Worm (Caenorhabditis elegans): Measurements from ENCODE around the gene ham-3.

ham-3 gene

ce11 chrIII:10096525-10096972 is 24.0 kb upstream of the ham-3 start (continued):
- TF ChIP-seq nhr-80 (tag; optimal IDR thresholded peaks at IDR 0.05): peak; percentile 78
- no peak for TF ChIP-seq snpc-4 (GFP tag; optimal IDR thresholded peaks at IDR 0.05)
- peak in 3 of 4 experiments; percentile 24 to 48 (median 32) for TF ChIP-seq snpc-4 (tag; optimal IDR thresholded peaks at IDR 0.05)
- TF ChIP-seq let-526 (GFP tag; IDR thresholded peaks at IDR 0.05): peak; percentile 27; the same call in 1 of the 2 replicates
- no peak for TF ChIP-seq sdz-38 (tag; optimal IDR thresholded peaks at IDR 0.05)

ce11 chrIII:10097981-10098380 is 22.6 kb upstream of the ham-3 start, which contains the start of gene spop-1:
Gene spop-1, minus strand, starts transcription at chrIII:10098081.
- TF ChIP-seq K12H6.12 (tag; optimal IDR thresholded peaks at IDR 0.05): no peak
- TF ChIP-seq snpc-4 (GFP tag; optimal IDR thresholded peaks at IDR 0.05): no peak
- TF ChIP-seq snpc-4 (tag; optimal IDR thresholded peaks at IDR 0.05): no peak
- no peak for TF ChIP-seq Y67H2A.10 (GFP tag; conservative IDR thresholded peaks at IDR 0.05)
- TF ChIP-seq lsl-1 (GFP tag; optimal IDR thresholded peaks at IDR 0.05): no peak
- TF ChIP-seq Y53G8AR.9 (GFP tag; conservative IDR thresholded peaks at IDR 0.05): no peak
- no peak for TF ChIP-seq nhr-80 (tag; optimal IDR thresholded peaks at IDR 0.05)
- TF ChIP-seq chd-7 (tag; optimal IDR thresholded peaks at IDR 0.05): no peak
- TF ChIP-seq rec-8 (tag; optimal IDR thresholded peaks at IDR 0.05): no peak
- TF ChIP-seq F33H1.4 (GFP tag; IDR thresholded peaks at IDR 0.05): no peak
- no peak for TF ChIP-seq Y56A3A.18 (GFP tag; IDR thresholded peaks at IDR 0.05)

DNA sequence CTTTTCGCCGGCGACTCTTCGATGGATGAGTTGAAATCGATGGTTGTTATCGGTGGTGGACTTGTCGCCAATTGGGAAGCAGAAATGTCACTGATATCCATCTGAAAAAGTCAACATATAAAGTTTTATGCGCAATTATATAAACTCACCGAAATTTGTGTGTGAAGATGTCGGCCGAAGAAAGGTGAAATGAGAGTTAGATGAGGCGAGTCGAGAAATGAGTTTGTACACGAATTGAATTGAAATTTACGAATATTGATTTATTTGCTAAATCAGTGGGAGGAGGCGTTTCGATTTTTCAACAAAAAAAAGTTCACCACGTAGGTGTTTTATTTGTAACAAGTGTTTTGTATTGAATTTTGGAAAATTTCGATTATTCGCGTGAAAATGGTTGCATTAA is 19.2 kb upstream of the ham-3 start, which contains the start of gene kel-10:
TSS of gene kel-10 (minus strand) at position 101 of the 400 bp plus-strand sequence.
- TF ChIP-seq Y79H2A.3 (GFP tag; conservative IDR thresholded peaks at IDR 0.05) (no peak), atf-7 (tag; optimal IDR thresholded peaks at IDR 0.05) (no peak), snpc-1.1 (tag; optimal IDR thresholded peaks at IDR 0.05; ENCODE audit: insufficient read depth) (no peak), lag-1 (GFP tag; IDR thresholded peaks at IDR 0.05) (no peak), hmg-20 (GFP tag; IDR thresholded peaks at IDR 0.05) (no peak), rec-8 (tag; optimal IDR thresholded peaks at IDR 0.05) (no peak), athp-1 (tag; optimal IDR thresholded peaks at IDR 0.05) (no peak), nhr-80 (tag; optimal IDR thresholded peaks at IDR 0.05) (no peak)

- TF ChIP-seq F39B2.1 (GFP tag; IDR thresholded peaks at IDR 0.05) (no peak), nfya-1 (tag; optimal IDR thresholded peaks at IDR 0.05; ENCODE audit: borderline replicate concordance, insufficient read depth) (no peak), F57C9.4 (tag; optimal IDR thresholded peaks at IDR 0.05) (no peak)
Measured at ce11 chrIII:10106390-10106789, 14.2 kb upstream of the ham-3 start, which contains the start of gene srt-55. Gene srt-55, minus strand, starts transcription at chrIII:10106490.

DNA sequence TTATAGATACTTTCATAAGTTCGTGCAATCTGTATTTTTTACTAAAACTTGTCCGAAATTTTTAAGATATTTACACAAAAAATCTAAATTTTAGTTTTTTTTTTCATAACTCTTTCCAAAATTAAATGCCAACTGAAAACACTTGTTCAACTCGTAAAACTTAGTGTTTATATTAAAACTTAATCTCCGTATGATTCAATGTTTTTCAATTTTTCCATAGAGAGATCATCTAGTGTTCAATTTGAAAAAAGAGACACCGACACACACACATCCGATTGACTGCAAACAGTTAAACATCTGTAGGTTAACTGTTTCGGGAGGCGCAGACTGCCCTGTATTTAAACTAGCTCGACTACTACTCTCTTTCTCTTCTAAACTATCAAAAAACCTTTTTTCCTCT is 11.6 kb upstream of the ham-3 start, which contains the start of gene T16H12.9:
TSS of gene T16H12.9 (plus strand) at position 301 of the 400 bp plus-strand sequence.
- no peak for TF ChIP-seq cebp-2 (GFP tag; IDR thresholded peaks at IDR 0.05)
- TF ChIP-seq lag-1 (GFP tag; IDR thresholded peaks at IDR 0.05): no peak
- TF ChIP-seq nfya-1 (tag; optimal IDR thresholded peaks at IDR 0.05; ENCODE audit: borderline replicate concordance, insufficient read depth): no peak
- no peak for TF ChIP-seq ceh-40 (GFP tag; IDR thresholded peaks at IDR 0.05)
- TF ChIP-seq Y79H2A.3 (GFP tag; conservative IDR thresholded peaks at IDR 0.05): no peak
- no peak for TF ChIP-seq hlh-12 (tag; optimal IDR thresholded peaks at IDR 0.05)
- TF ChIP-seq bed-2 (GFP tag; IDR thresholded peaks at IDR 0.05): no peak
- TF ChIP-seq Y53F4B.3 (GFP tag; IDR thresholded peaks at IDR 0.05): no peak
- no peak for TF ChIP-seq madf-10 (tag; optimal IDR thresholded peaks at IDR 0.05)
- no peak for TF ChIP-seq gei-17 (GFP tag; optimal IDR thresholded peaks at IDR 0.05)
- no peak for TF ChIP-seq him-1 (tag; optimal IDR thresholded peaks at IDR 0.05)
- no peak for TF ChIP-seq egrh-3 (GFP tag; IDR thresholded peaks at IDR 0.05)

Measured in whole organism, young adult.